Worm (Caenorhabditis elegans): ENCODE data around the gene tmem-135.

The tmem-135 gene

ce11 chrX:4694611-4695370 lies 21.3 kb downstream of the tmem-135 start:
- TF ChIP-seq zip-8 (tag; optimal IDR thresholded peaks at IDR 0.05) (no peak), ceh-83 (GFP tag; optimal IDR thresholded peaks at IDR 0.05) (no peak), blmp-1 (tag; optimal IDR thresholded peaks at IDR 0.05) (peak; percentile 28), ham-2 (GFP tag; optimal IDR thresholded peaks at IDR 0.05) (peak; percentile 93), mab-5 (tag; optimal IDR thresholded peaks at IDR 0.05) (no peak), mls-2 (tag; optimal IDR thresholded peaks at IDR 0.05) (no peak), elt-1 (tag; optimal IDR thresholded peaks at IDR 0.05; ENCODE audit: borderline replicate concordance, insufficient read depth) (no peak), lsy-2 (tag; optimal IDR thresholded peaks at IDR 0.05) (no peak)

ce11 chrX:4698271-4698670 lies 24.8 kb downstream of the tmem-135 start:
- TF ChIP-seq unc-62 (GFP tag; optimal IDR thresholded peaks at IDR 0.05) = no peak
- TF ChIP-seq elt-1 (tag; optimal IDR thresholded peaks at IDR 0.05; ENCODE audit: borderline replicate concordance, insufficient read depth) = no peak
- TF ChIP-seq sptf-1 (tag; optimal IDR thresholded peaks at IDR 0.05) = no peak
- no peak for TF ChIP-seq drap-1 (GFP tag; optimal IDR thresholded peaks at IDR 0.05)

DNA sequence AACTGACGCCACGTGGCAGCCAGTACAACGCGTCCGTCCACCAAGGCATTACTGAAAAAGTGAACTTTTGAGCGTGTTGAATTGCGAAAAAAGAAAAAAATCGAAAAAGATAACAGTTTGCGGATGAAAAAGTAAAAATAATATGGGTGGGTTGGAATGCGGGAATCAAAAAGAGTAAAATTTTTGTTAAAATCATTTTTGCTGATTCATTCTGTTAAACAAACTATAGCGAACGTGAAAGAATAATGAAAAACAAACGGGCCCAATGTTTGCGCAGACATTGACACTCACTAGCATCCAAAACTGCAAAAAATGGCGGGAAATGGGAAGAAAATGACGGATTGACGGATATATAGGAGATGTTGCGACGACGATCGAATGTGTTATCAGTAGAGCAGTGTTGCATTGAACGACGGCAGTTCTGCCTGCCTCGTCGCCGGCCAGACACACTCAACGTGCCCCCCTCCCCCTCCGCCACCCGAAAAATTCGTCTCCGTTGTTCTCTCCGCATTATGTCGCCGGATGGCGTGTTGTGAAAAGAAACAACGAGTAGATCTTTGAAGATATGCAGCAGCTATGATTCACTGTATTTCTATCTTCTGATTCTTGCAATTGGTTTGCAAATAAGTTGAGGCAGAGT lies 26.0 kb downstream of the tmem-135 start, which contains the start of gene hyl-2:
Gene hyl-2 (minus strand): TSS at position 51 of the 640 bp plus-strand sequence.
- TF ChIP-seq unc-39 (tag; optimal IDR thresholded peaks at IDR 0.05) (no peak), ham-2 (GFP tag; optimal IDR thresholded peaks at IDR 0.05) (peak; percentile 37), blmp-1 (tag; optimal IDR thresholded peaks at IDR 0.05) (no peak), mab-5 (tag; optimal IDR thresholded peaks at IDR 0.05) (no peak), drap-1 (GFP tag; optimal IDR thresholded peaks at IDR 0.05) (no peak), ceh-39 (tag; optimal IDR thresholded peaks at IDR 0.05) (no peak), unc-120 (tag; optimal IDR thresholded peaks at IDR 0.05; ENCODE audit: poor library complexity, severe bottlenecking) (no peak), zip-8 (tag; optimal IDR thresholded peaks at IDR 0.05) (no peak), elt-3 (tag; optimal IDR thresholded peaks at IDR 0.05) (no peak), sem-2 (GFP tag; optimal IDR thresholded peaks at IDR 0.05) (no peak), sptf-1 (tag; optimal IDR thresholded peaks at IDR 0.05) (peak; percentile 42), ztf-11 (tag; optimal IDR thresholded peaks at IDR 0.05) (no peak), ces-1 (GFP tag; optimal IDR thresholded peaks at IDR 0.05) (no peak), pha-4 (tag; optimal IDR thresholded peaks at IDR 0.05) (no peak), M03D4.4 (tag; optimal IDR thresholded peaks at IDR 0.05) (no peak), nhr-12 (tag; optimal IDR thresholded peaks at IDR 0.05) (no peak), nhr-2 (tag; optimal IDR thresholded peaks at IDR 0.05) (no peak), lsy-2 (tag; optimal IDR thresholded peaks at IDR 0.05) (no peak), lin-13 (tag; optimal IDR thresholded peaks at IDR 0.05) (peak; percentile 10), hlh-1 (tag; optimal IDR thresholded peaks at IDR 0.05) (peak; percentile 5), bed-3 (GFP tag; optimal IDR thresholded peaks at IDR 0.05) (no peak), nhr-76 (tag; optimal IDR thresholded peaks at IDR 0.05) (no peak), nhr-237 (tag; optimal IDR thresholded peaks at IDR 0.05) (no peak), mep-1 (tag; optimal IDR thresholded peaks at IDR 0.05) (no peak), unc-62 (GFP tag; optimal IDR thresholded peaks at IDR 0.05) (no peak), nhr-28 (tag; optimal IDR thresholded peaks at IDR 0.05) (no peak), flh-1 (GFP tag; optimal IDR thresholded peaks at IDR 0.05) (no peak), mls-2 (tag; optimal IDR thresholded peaks at IDR 0.05) (peak; percentile 8), snpc-4 (tag; optimal IDR thresholded peaks at IDR 0.05) (no peak), ceh-43 (GFP tag; optimal IDR thresholded peaks at IDR 0.05) (no peak), tbx-8 (GFP tag; optimal IDR thresholded peaks at IDR 0.05) (no peak), lin-32 (GFP tag; optimal IDR thresholded peaks at IDR 0.05) (no peak), elt-1 (tag; optimal IDR thresholded peaks at IDR 0.05; ENCODE audit: borderline replicate concordance, insufficient read depth) (peak; percentile 21), cnd-1 (tag; optimal IDR thresholded peaks at IDR 0.05) (peak; percentile 39), ceh-83 (GFP tag; optimal IDR thresholded peaks at IDR 0.05) (no peak)
